Worm (Caenorhabditis elegans): ENCODE results near the gene Y70G10A.3.

- no peak for TF ChIP-seq nhr-28 (tag; optimal IDR thresholded peaks at IDR 0.05)
- no peak for TF ChIP-seq fos-1 (tag; optimal IDR thresholded peaks at IDR 0.05)
- TF ChIP-seq lsy-2 (tag; optimal IDR thresholded peaks at IDR 0.05): no peak
- TF ChIP-seq skn-1 (tag; optimal IDR thresholded peaks at IDR 0.05): no peak
- TF ChIP-seq lin-13 (GFP tag; optimal IDR thresholded peaks at IDR 0.05): no peak
- TF ChIP-seq nhr-12 (tag; optimal IDR thresholded peaks at IDR 0.05): no peak
Observed at ce11 chrIII:10231641-10232040, 7.3 kb upstream of the Y70G10A.3 start.
